Worm (Caenorhabditis elegans): Measurements from ENCODE around the gene C42D4.18.

ce11 chrIV:7158161-7158560, 8.4 kb upstream of the C42D4.18 start:
- TF ChIP-seq flt-1 (GFP tag; IDR thresholded peaks at IDR 0.05) = no peak
- TF ChIP-seq tbx-11 (GFP tag; IDR thresholded peaks at IDR 0.05) = no peak
- TF ChIP-seq ama-1 (optimal IDR thresholded peaks at IDR 0.05) = no peak
- no peak for TF ChIP-seq tra-4 (tag; optimal IDR thresholded peaks at IDR 0.05)
- TF ChIP-seq scrt-1 (GFP tag; IDR thresholded peaks at IDR 0.05) = no peak
- TF ChIP-seq pes-1 (GFP tag; IDR thresholded peaks at IDR 0.05) = no peak
- no peak for TF ChIP-seq hmg-4 (GFP tag; optimal IDR thresholded peaks at IDR 0.05)
- no peak for TF ChIP-seq sea-1 (GFP tag; conservative IDR thresholded peaks at IDR 0.05)
- TF ChIP-seq aly-1 (tag; optimal IDR thresholded peaks at IDR 0.05) = no peak
